Worm (Caenorhabditis elegans) whole organism, early embryonic: ENCODE data around the gene R13D7.2.

Source experiments
- F13C5.2 ChIP-seq: sonication (generic microtip); optimal IDR thresholded peaks from 2 replicates; lab custom pipeline; 2017; ENCODE audit warnings: mild to moderate bottlenecking, missing genetic modification characterization, inconsistent platforms, missing compliant biosample characterization
- aly-1 ChIP-seq: sonication (generic microtip); optimal IDR thresholded peaks from 2 replicates; lab custom pipeline; 2016; ENCODE audit warnings: missing genetic modification characterization, missing compliant biosample characterization
- ama-1 ChIP-seq: fragments of 150-350 bp; optimal IDR thresholded peaks from 2 replicates; lab custom pipeline; 2014
- ceh-13 ChIP-seq: fragments of 200-800 bp; sonication (Bioruptor generic); optimal IDR thresholded peaks from 2 replicates; lab custom pipeline; 2018; ENCODE audit warnings: mild to moderate bottlenecking, missing genetic modification characterization, missing compliant biosample characterization
- hmbx-1 ChIP-seq: sonication (generic microtip); optimal IDR thresholded peaks from 2 replicates; lab custom pipeline; 2016; ENCODE audit warnings: mild to moderate bottlenecking, missing genetic modification characterization, missing compliant biosample characterization
- hmg-4 ChIP-seq: fragments of 200-800 bp; sonication (Bioruptor generic); optimal IDR thresholded peaks from 2 replicates; lab custom pipeline; 2018; ENCODE audit warnings: mild to moderate bottlenecking, missing genetic modification characterization, missing compliant biosample characterization
- pes-1 ChIP-seq: fragments of 200-800 bp; sonication (Bioruptor generic); IDR thresholded peaks from 2 replicates; pipeline ENCODE4 v1.3.6; 2022; ENCODE audit warnings: missing genetic modification reagents, missing genetic modification characterization, missing compliant biosample characterization
- sea-1 ChIP-seq: fragments of 200-800 bp; sonication (Bioruptor generic); conservative IDR thresholded peaks from 2 replicates; pipeline ENCODE4 v1.3.6; 2022; ENCODE audit warnings: missing genetic modification characterization, missing compliant biosample characterization
- tbx-11 ChIP-seq: fragments of 200-800 bp; sonication (Bioruptor generic); IDR thresholded peaks from 2 replicates; pipeline ENCODE4 v1.3.6; 2022; ENCODE audit warnings: missing genetic modification characterization, missing compliant biosample characterization
- tbx-37 ChIP-seq: fragments of 200-800 bp; sonication (Bioruptor generic); conservative IDR thresholded peaks from 2 replicates; pipeline ENCODE4 v1.3.6; 2022; ENCODE audit warnings: missing genetic modification reagents, missing genetic modification characterization, missing compliant biosample characterization

DNA sequence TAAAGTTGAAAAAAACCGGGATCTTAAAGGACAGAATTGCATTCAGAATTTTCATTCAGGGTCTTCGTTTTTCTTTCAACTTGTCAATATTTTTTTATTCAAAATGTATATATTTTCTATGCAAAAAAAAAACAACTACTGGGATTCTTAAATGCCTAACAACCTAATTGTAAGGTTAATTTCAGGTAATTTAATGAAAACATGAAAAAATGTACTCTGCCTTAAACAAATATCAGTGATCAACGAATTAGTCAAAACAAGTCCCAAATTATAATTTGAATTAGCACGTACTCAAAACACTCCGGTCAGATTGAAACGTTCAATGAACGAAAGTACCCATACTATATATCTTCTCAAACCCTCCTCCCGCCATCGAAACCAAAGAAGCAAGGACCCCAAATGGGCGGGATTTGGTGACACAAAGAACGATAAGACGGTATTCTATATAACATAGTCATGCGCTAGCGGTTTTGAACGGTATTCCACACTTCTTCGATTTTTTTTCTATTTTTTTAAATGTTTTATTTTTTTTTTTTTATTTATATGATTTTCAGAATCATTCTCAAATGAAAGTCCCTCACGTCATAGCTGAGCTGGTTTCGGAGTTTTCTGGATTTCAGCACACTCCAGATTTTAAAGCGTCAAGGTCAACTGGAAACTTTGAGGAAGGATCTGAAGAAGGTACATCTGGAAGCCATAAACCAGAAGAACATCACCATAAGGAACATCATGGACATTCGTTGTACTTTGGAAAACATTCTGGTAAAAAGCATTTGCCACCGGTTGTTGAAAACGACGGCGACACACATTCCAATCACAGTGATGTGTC is 25.9 kb downstream of the R13D7.2 start, which contains the start of the genes ddo-2 and F25E5.8:
- no peak for TF ChIP-seq pes-1 (GFP tag; lab: Robert Waterston, UW)
- no peak for TF ChIP-seq aly-1 (tag; lab: Kevin White, UChicago)
- no peak for TF ChIP-seq ama-1 (lab: Kevin White, UChicago)
- TF ChIP-seq F13C5.2 (tag; lab: Kevin White, UChicago), result no peak
- no peak for TF ChIP-seq tbx-11
- no peak for TF ChIP-seq sea-1 (GFP tag; lab: Robert Waterston, UW)
- no peak for TF ChIP-seq ceh-13 (GFP tag; lab: Kevin White, UChicago)
- no peak for TF ChIP-seq tbx-37
- no peak for TF ChIP-seq hmg-4 (GFP tag; lab: Kevin White, UChicago)
- TF ChIP-seq hmbx-1 (tag; lab: Kevin White, UChicago), result no peak
